Fruit fly (Drosophila melanogaster) whole organism, wandering third instar larva: ENCODE data around the gene Ptp69D.

ENCODE experiments used
- Dfd ChIP-seq: fragments of >200 bp; optimal IDR thresholded peaks from 2 replicates; lab custom pipeline; 2017; ENCODE audit warnings: missing biosample characterization, missing genetic modification characterization
- HLH106 ChIP-seq: fragments of 200-800 bp; optimal IDR thresholded peaks from 3 replicates; lab custom pipeline; 2019; ENCODE audit warnings: missing biosample characterization, mild to moderate bottlenecking, missing genetic modification characterization, moderate library complexity
- Hnf4 ChIP-seq: fragments of 200-800 bp; sonication (Bioruptor generic); optimal IDR thresholded peaks from 2 replicates; lab custom pipeline; 2016; ENCODE audit warnings: missing biosample characterization, mild to moderate bottlenecking, missing genetic modification characterization
- Sp1 ChIP-seq: fragments of 200-800 bp; sonication (Bioruptor generic); optimal IDR thresholded peaks from 3 replicates; lab custom pipeline; 2019; ENCODE audit warnings: missing biosample characterization, mild to moderate bottlenecking, missing genetic modification characterization, moderate library complexity
- Vsx2 ChIP-seq: fragments of 200-300, 225-300 bp; sonication (Bioruptor generic); optimal IDR thresholded peaks from 2 replicates; lab custom pipeline; 2018; ENCODE audit warnings: missing biosample characterization, missing genetic modification characterization; ENCODE audit not compliant: partially characterized antibody
- brk ChIP-seq: fragments of 200-800 bp; sonication (Bioruptor generic); optimal IDR thresholded peaks from 2 replicates; lab custom pipeline; 2016; ENCODE audit warnings: missing biosample characterization, mild to moderate bottlenecking, missing genetic modification characterization
- fru ChIP-seq: fragments of 200-800 bp; sonication (Bioruptor generic); optimal IDR thresholded peaks from 3 replicates; lab custom pipeline; 2016; ENCODE audit warnings: missing biosample characterization, mild to moderate bottlenecking, missing genetic modification characterization
- psq ChIP-seq: fragments of 200-800 bp; sonication (Bioruptor generic); optimal IDR thresholded peaks from 3 replicates; lab custom pipeline; 2017; ENCODE audit warnings: missing biosample characterization, mild to moderate bottlenecking, missing genetic modification characterization, moderate library complexity
- tai ChIP-seq: sonication (Bioruptor generic); optimal IDR thresholded peaks from 2 replicates; lab custom pipeline; 2016; ENCODE audit warnings: missing biosample characterization, missing genetic modification characterization
- usp ChIP-seq: fragments of >200 bp; optimal IDR thresholded peaks from 2 replicates; lab custom pipeline; 2017; ENCODE audit warnings: missing biosample characterization, missing genetic modification characterization

DNA sequence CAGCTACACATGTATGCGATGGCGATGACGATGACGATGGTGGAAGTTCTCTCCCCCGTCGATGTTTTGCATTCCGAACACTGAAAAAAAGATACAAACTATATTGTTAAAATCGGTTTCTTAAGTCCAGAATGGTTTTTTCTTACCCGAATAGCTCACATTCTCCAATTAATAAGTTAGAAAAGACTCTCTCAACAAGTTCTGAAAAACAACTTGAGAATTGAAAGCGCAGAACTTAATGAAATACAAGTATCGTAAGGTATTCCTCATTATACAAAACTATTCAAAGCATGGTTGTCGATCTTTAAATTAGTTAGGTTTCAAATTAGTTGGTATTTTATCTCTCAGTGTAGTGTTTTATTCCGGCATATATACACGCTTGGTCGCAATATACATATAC, 28.3 kb upstream of the Ptp69D start:
- TF ChIP-seq usp (GFP tag; lab: Kevin White, UChicago) (no peak), HLH106 (no peak), tai (GFP tag; lab: Kevin White, UChicago) (no peak), brk (GFP tag; lab: Kevin White, UChicago) (no peak), Sp1 (GFP tag; lab: Kevin White, UChicago) (no peak), Hnf4 (GFP tag; lab: Kevin White, UChicago) (no peak), Dfd (GFP tag; lab: Kevin White, UChicago) (no peak), psq (GFP tag; lab: Kevin White, UChicago) (no peak), Vsx2 (no peak), fru (peak; percentile 26)
